Fruit fly (Drosophila melanogaster) whole organism, wandering third instar larva: Measurements from ENCODE around the gene Glut1.

Source experiments
- CG9705 ChIP-seq: fragments of 200-800 bp; sonication (Bioruptor generic); optimal IDR thresholded peaks from 2 replicates; lab custom pipeline; 2018; ENCODE audit warnings: missing biosample characterization, mild to moderate bottlenecking, missing genetic modification characterization
- Dfd ChIP-seq: fragments of >200 bp; optimal IDR thresholded peaks from 2 replicates; lab custom pipeline; 2017; ENCODE audit warnings: missing biosample characterization, missing genetic modification characterization
- HLH106 ChIP-seq: fragments of 200-800 bp; optimal IDR thresholded peaks from 3 replicates; lab custom pipeline; 2019; ENCODE audit warnings: missing biosample characterization, mild to moderate bottlenecking, missing genetic modification characterization, moderate library complexity
- OdsH ChIP-seq: fragments of 200-800 bp; sonication (Bioruptor generic); optimal IDR thresholded peaks from 2 replicates; lab custom pipeline; 2016; ENCODE audit warnings: missing biosample characterization, mild to moderate bottlenecking, missing genetic modification characterization
- br ChIP-seq: fragments of 200-800 bp; sonication (Bioruptor generic); optimal IDR thresholded peaks from 2 replicates; lab custom pipeline; 2016; ENCODE audit warnings: missing biosample characterization, missing genetic modification characterization
- dl ChIP-seq, 2 experiments: fragments of 175-275, 200-275 bp in 1 of 2; fragments of 200-275 bp in 1 of 2; sonication (Bioruptor generic); optimal IDR thresholded peaks; lab custom pipeline; 2018; ENCODE audit warnings: mild to moderate bottlenecking in 2 of 2, missing biosample characterization in 2 of 2, missing genetic modification characterization in 2 of 2, moderate library complexity in 2 of 2; ENCODE audit not compliant: partially characterized antibody in 2 of 2, insufficient read depth in 1 of 2
- dmrt93B ChIP-seq: fragments of 200-800 bp; sonication (Bioruptor generic); optimal IDR thresholded peaks from 2 replicates; lab custom pipeline; 2018; ENCODE audit warnings: missing biosample characterization, mild to moderate bottlenecking, missing genetic modification characterization
- ey ChIP-seq: fragments of 200-800 bp; sonication (Bioruptor generic); optimal IDR thresholded peaks from 2 replicates; lab custom pipeline; 2016; ENCODE audit warnings: missing biosample characterization, missing genetic modification characterization
- h ChIP-seq: fragments of 200-800 bp; sonication (Bioruptor generic); optimal IDR thresholded peaks from 3 replicates; lab custom pipeline; 2016; ENCODE audit warnings: missing biosample characterization, mild to moderate bottlenecking, missing genetic modification characterization
- pan ChIP-seq: fragments of >200 bp; optimal IDR thresholded peaks from 2 replicates; lab custom pipeline; 2017
- psq ChIP-seq: fragments of 200-800 bp; sonication (Bioruptor generic); optimal IDR thresholded peaks from 3 replicates; lab custom pipeline; 2017; ENCODE audit warnings: missing biosample characterization, mild to moderate bottlenecking, missing genetic modification characterization, moderate library complexity
- usp ChIP-seq: fragments of >200 bp; optimal IDR thresholded peaks from 2 replicates; lab custom pipeline; 2017; ENCODE audit warnings: missing biosample characterization, missing genetic modification characterization

DNA sequence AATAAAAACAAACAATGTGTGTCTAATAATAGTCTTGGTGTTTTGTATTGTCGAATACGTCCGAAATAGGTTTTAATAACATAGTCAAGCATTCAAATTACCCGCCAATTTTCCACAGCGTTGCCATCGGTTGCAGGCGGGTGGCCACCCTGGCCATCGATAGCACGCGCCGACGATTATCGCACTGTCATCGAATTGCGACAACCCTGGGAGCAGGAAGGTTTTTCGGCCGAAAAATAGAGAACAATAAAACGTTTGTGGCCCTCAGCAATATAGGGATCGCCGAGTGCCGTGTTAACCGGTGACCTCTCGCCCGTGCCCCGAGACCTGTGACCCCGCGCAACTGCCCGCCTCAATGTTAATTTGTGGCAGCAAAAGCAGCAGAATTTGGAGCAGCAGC lies 42.2 kb upstream of the Glut1 start, which contains the start of gene Usp10:
- TF ChIP-seq dl (GFP tag; optimal IDR thresholded peaks at IDR 0.05; lab: Kevin White, UChicago; ENCODE audit: insufficient read depth in 1 of 2, partially characterized antibody in 2 of 2) (no peak), h (GFP tag; lab: Kevin White, UChicago) (no peak), br (no peak), ey (GFP tag; lab: Kevin White, UChicago) (no peak), dmrt93B (GFP tag; lab: Kevin White, UChicago) (no peak), OdsH (no peak), usp (GFP tag; lab: Kevin White, UChicago) (no peak), Dfd (GFP tag; lab: Kevin White, UChicago) (no peak), psq (GFP tag; lab: Kevin White, UChicago) (no peak), HLH106 (no peak), CG9705 (no peak), pan (no peak)
